Worm (Caenorhabditis elegans): ENCODE data around the gene ZK105.13.
A peak's percentile ranks its signal among the peaks of the same experiment; 100 is the strongest.

Gene ZK105.13

DNA sequence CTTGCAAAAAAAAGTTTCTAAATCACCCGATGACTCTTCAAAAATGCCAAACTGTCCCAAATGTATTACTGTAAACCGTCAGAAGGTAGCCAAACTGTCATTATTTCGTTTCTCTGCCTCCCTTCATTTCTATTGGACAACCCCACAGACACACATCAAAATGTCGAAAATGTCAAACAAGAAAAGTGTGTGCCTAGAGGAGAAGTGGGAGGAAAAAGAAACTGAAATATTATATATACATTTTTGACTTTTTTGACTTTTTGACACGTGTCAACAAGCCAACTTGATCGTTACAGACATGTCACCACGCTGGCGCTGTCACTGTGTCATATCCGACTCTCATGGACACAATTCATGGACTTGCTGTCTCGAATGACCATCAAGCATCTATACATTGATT, 36.7 kb upstream of the ZK105.13 start:
- no peak for TF ChIP-seq blmp-1 (tag; optimal IDR thresholded peaks at IDR 0.05)
- TF ChIP-seq ama-1 (optimal IDR thresholded peaks at IDR 0.05), result no peak
- TF ChIP-seq skn-1 (tag; optimal IDR thresholded peaks at IDR 0.05), result no peak
- no peak for TF ChIP-seq egl-27 (tag; optimal IDR thresholded peaks at IDR 0.05)
- TF ChIP-seq lsy-2 (tag; optimal IDR thresholded peaks at IDR 0.05), result no peak
- no peak for TF ChIP-seq efl-3 (GFP tag; optimal IDR thresholded peaks at IDR 0.05)
- no peak for TF ChIP-seq mef-2 (tag; optimal IDR thresholded peaks at IDR 0.05)
- no peak for TF ChIP-seq mep-1 (tag; optimal IDR thresholded peaks at IDR 0.05)
- no peak for TF ChIP-seq elt-3 (tag; optimal IDR thresholded peaks at IDR 0.05)
- TF ChIP-seq C34B4.2 (tag; optimal IDR thresholded peaks at IDR 0.05), result no peak
- TF ChIP-seq sptf-1 (tag; optimal IDR thresholded peaks at IDR 0.05), result no peak

DNA sequence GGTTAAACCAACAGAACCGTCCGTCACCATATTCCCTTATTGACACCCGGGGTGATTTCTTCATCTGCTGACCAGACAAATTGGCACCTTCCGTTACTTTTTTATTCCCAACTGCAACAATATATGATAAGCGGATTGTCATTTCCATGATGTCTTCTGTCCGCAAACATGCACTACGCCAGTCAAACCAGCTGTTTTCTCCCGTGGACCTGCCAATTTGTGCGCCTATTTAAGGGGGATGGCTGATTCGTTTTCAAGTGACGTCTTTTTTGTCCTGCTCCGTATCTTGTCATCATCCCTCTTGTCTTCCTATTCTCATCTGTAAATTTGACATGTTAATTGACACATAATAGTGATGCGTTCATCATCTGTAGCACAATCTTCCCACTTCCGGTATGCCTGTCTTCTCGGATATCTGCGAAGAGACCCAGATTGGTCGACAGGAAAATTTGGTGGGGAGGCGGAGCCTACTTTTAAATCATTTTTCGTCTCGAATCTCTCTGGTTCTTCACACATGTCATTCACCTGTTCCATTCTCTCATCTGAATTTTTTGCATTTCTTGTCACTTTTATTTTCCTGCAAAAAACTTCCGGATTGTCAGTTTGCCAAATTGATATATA, 35.1 kb upstream of the ZK105.13 start:
- TF ChIP-seq lin-13 (GFP tag; optimal IDR thresholded peaks at IDR 0.05) (no peak), dpl-1 (GFP tag; optimal IDR thresholded peaks at IDR 0.05) (no peak), blmp-1 (tag; optimal IDR thresholded peaks at IDR 0.05) (no peak), lin-14 (GFP tag; optimal IDR thresholded peaks at IDR 0.05) (no peak), mdl-1 (tag; optimal IDR thresholded peaks at IDR 0.05) (no peak), egl-27 (tag; optimal IDR thresholded peaks at IDR 0.05) (no peak), zip-4 (GFP tag; optimal IDR thresholded peaks at IDR 0.05) (no peak), mef-2 (tag; optimal IDR thresholded peaks at IDR 0.05) (no peak)

DNA sequence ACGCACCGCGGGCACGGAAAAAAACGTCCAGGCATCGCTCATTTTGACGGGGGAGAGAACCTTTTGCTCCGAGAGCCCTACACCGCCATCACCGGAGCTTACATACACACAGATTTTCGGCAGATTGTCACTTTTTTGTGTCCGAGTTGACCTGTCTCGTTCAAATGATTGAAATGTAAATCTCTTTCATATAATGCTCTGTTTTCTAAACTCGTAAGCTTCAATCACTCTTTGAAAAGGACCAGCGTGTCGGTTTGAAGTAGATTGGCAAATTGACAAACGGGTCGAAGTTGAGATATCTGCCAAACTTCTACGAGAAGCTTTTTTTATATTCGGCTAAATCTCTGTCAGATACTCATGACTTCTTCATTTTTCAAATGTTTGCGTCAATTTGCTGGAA, 34.2 kb upstream of the ZK105.13 start:
- TF ChIP-seq skn-1 (tag; optimal IDR thresholded peaks at IDR 0.05) (no peak), hlh-4 (tag; optimal IDR thresholded peaks at IDR 0.05) (no peak), egl-27 (tag; optimal IDR thresholded peaks at IDR 0.05) (no peak), jun-1 (tag; optimal IDR thresholded peaks at IDR 0.05) (no peak), mdl-1 (tag; optimal IDR thresholded peaks at IDR 0.05) (no peak)

DNA sequence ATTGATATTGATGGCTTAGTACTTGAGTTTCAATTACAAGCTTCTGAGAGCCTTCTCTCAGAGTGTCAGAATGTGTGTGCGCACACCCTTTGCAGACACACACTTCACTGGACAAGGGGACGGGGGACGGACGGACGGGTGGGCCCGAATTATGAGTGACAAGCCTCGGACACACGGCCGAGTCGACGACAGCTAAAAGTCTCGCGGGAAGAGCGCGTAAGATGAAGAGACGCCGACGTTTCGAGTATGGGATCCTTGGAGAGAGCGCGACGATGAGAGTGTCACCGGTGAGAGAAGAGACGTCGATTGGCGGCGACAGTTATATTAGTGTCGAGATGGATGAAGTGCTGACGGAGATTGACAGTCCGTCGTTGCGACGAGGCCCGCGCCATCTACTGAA, 32.9 kb upstream of the ZK105.13 start:
- peak in 1 of 2 experiments; percentile 23 for TF ChIP-seq efl-1 (optimal IDR thresholded peaks at IDR 0.05)
- no peak for TF ChIP-seq efl-1 (GFP tag; optimal IDR thresholded peaks at IDR 0.05 in 1 of 2)
- peak; percentile 63 for TF ChIP-seq lin-14 (GFP tag; optimal IDR thresholded peaks at IDR 0.05)
- peak; percentile 39 for TF ChIP-seq unc-62 (GFP tag; optimal IDR thresholded peaks at IDR 0.05)
- TF ChIP-seq ztf-11 (tag; optimal IDR thresholded peaks at IDR 0.05), result peak in 1 of 2 experiments; percentile 11
- TF ChIP-seq dsc-1 (tag; optimal IDR thresholded peaks at IDR 0.05), result peak; percentile 10
- TF ChIP-seq mep-1 (tag; optimal IDR thresholded peaks at IDR 0.05), result no peak
- no peak for TF ChIP-seq unc-86 (tag; optimal IDR thresholded peaks at IDR 0.05)
- peak; percentile 19 for TF ChIP-seq nhr-47 (tag; optimal IDR thresholded peaks at IDR 0.05)
- peak; percentile 12 for TF ChIP-seq nhr-71 (tag; optimal IDR thresholded peaks at IDR 0.05)

DNA sequence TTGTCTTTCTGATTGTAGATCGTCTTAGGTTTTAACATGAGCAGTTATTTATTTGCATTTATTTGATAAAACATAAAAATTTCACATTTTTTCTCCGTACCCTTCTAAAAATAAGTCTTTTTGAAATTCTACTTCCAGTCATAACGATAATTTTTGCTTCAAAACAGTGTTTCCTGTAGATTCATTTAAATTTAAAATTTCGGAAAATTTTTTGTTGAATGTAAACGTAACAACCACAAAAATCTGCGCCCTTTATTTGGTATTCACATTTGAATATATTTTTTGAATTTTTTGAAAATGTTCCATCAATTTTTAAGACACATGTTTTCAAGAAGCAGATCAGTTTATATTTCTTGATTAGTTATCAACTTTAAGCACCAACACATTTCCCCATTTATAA, 32.4 kb upstream of the ZK105.13 start:
- TF ChIP-seq nhr-19 (GFP tag; conservative IDR thresholded peaks at IDR 0.05) (no peak), efl-1 (optimal IDR thresholded peaks at IDR 0.05) (no peak), efl-1 (GFP tag; optimal IDR thresholded peaks at IDR 0.05 in 1 of 2) (peak in 1 of 2 experiments; percentile 72)

DNA sequence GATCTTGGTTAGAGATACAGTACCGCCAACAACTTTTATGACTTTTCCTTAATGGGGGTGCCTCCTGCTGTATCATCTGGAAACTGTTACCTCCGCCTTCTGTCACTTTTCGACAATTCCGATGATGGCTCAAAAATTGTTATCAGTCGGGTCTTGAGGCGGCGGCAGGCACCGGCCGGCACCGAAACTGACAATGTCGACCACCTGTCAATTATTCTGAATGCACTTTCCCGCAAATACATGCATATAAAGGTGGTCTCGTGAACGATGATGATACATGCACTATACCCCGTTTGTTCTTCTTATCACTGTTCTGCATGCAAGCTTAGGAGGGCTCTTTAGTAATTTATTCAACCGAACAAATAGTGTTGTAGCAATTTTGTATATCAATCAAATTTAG, 31.1 kb upstream of the ZK105.13 start:
- TF ChIP-seq efl-1 (optimal IDR thresholded peaks at IDR 0.05), result no peak
- peak in 1 of 2 experiments; percentile 62 for TF ChIP-seq efl-1 (GFP tag; optimal IDR thresholded peaks at IDR 0.05 in 1 of 2)
- TF ChIP-seq C16A3.4 (tag; optimal IDR thresholded peaks at IDR 0.05), result no peak
- TF ChIP-seq elt-2 (tag; optimal IDR thresholded peaks at IDR 0.05), result peak; percentile 18

DNA sequence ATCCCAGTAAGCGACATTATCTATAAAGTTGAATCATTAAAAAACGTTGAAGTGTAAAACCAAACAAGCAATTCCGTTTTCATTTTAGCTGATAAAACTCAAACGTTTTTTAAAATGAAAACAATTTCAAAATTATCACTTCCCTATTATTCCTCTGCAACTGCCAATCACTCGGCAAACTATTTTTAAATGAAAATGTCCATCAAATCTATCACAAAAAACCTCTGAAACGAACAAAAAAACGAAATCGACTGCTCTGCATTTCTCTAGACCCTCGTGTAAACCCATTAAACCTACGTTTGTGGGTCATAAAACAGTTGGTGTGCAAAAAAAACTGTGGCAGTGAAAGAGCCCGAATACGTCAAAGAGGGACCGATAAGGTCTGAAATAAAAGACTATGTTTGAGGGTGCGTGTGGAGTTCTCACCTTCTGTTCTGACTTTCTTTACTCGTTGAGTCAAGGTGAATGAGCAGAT, 29.6 kb upstream of the ZK105.13 start, which contains the start of gene fbxl-5:
Gene fbxl-5 (plus strand): TSS at position 425 of the 475 bp plus-strand sequence.
- no peak for TF ChIP-seq lin-13 (GFP tag; optimal IDR thresholded peaks at IDR 0.05)
- TF ChIP-seq sptf-1 (tag; optimal IDR thresholded peaks at IDR 0.05), result no peak
- TF ChIP-seq ceh-88 (GFP tag; IDR thresholded peaks at IDR 0.05), result no peak
- no peak for TF ChIP-seq alr-1 (tag; optimal IDR thresholded peaks at IDR 0.05; ENCODE audit: borderline replicate concordance)
- TF ChIP-seq lin-39 (tag; optimal IDR thresholded peaks at IDR 0.05), result no peak
- TF ChIP-seq mef-2 (tag; optimal IDR thresholded peaks at IDR 0.05), result no peak
- no peak for TF ChIP-seq lsy-2 (tag; optimal IDR thresholded peaks at IDR 0.05)
- no peak for TF ChIP-seq nhr-237 (tag; optimal IDR thresholded peaks at IDR 0.05)
- no peak for TF ChIP-seq aha-1 (tag; optimal IDR thresholded peaks at IDR 0.05)
- no peak for TF ChIP-seq nhr-85 (tag)
- no peak for TF ChIP-seq fkh-4 (tag; optimal IDR thresholded peaks at IDR 0.05; ENCODE audit: borderline replicate concordance)
- TF ChIP-seq sox-4 (tag; optimal IDR thresholded peaks at IDR 0.05), result no peak
